Worm (Caenorhabditis elegans): ENCODE measurements around the gene mps-4.
A peak's percentile ranks its signal among the peaks of the same experiment; 100 is the strongest.

Gene mps-4

DNA sequence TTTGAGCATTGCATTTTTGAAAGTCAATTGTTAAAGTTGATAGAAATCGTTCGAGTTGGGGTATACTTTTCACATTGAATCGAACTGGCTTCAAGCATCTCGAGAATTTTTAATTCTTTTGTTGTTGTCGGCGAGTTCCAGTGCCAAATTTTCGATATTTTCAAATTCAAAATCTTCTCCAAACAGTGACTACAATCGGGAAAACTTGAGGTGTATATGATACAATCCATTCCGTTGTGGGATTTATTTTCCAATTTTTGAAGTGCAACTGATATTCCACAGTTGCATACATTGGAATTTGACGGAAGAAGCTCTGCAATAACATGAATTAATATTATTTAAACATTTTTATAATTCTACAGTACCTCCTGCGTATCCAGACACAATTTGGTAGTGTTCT lies 34.2 kb upstream of the mps-4 start:
- TF ChIP-seq F16B12.6 (tag; optimal IDR thresholded peaks at IDR 0.05) (no peak), lir-3 (tag; optimal IDR thresholded peaks at IDR 0.05; ENCODE audit: poor library complexity) (no peak), grh-1 (GFP tag; IDR thresholded peaks at IDR 0.05) (no peak), nhr-11 (tag; optimal IDR thresholded peaks at IDR 0.05) (no peak), vab-15 (tag; optimal IDR thresholded peaks at IDR 0.05) (no peak), unc-98 (GFP tag; IDR thresholded peaks at IDR 0.05) (no peak), sup-37 (GFP tag; optimal IDR thresholded peaks at IDR 0.05) (no peak), jun-1 (tag; optimal IDR thresholded peaks at IDR 0.05) (no peak), ceh-8 (GFP tag; optimal IDR thresholded peaks at IDR 0.05) (no peak), swsn-7 (tag; optimal IDR thresholded peaks at IDR 0.05) (no peak), elt-2 (tag; optimal IDR thresholded peaks at IDR 0.05) (no peak), elt-3 (tag; optimal IDR thresholded peaks at IDR 0.05) (no peak), efl-3 (GFP tag; optimal IDR thresholded peaks at IDR 0.05) (no peak), sox-4 (tag; optimal IDR thresholded peaks at IDR 0.05) (no peak), blmp-1 (tag; optimal IDR thresholded peaks at IDR 0.05) (no peak), nhr-237 (tag; optimal IDR thresholded peaks at IDR 0.05) (no peak), pax-3 (tag; optimal IDR thresholded peaks at IDR 0.05) (no peak), nhr-19 (GFP tag; conservative IDR thresholded peaks at IDR 0.05) (no peak), nhr-28 (tag; optimal IDR thresholded peaks at IDR 0.05) (no peak)

DNA sequence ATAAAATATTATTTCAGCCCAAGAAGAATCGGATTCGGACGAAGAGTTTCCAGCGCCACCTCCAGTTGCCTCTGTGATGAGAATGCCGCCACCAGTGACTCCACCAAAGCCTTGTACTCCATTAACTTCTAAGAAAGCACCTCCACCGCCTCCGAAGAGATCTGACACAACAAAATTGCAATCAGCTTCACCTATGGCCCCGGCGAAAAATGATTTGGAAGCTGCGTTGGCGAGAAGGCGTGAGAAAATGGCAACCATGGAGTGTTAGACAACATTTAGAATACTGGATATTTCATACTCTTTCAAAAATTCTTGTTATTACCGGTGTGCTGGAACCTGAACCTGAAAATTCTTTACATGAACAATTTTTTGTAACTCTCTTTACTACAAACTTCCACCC lies 33.7 kb upstream of the mps-4 start:
- TF ChIP-seq nhr-47 (tag; optimal IDR thresholded peaks at IDR 0.05) (no peak), zag-1 (tag; optimal IDR thresholded peaks at IDR 0.05) (no peak), xbp-1 (tag; optimal IDR thresholded peaks at IDR 0.05) (no peak), aly-2 (tag; optimal IDR thresholded peaks at IDR 0.05) (no peak), pqm-1 (tag; optimal IDR thresholded peaks at IDR 0.05) (no peak), zip-4 (GFP tag; optimal IDR thresholded peaks at IDR 0.05) (no peak), unc-98 (GFP tag; IDR thresholded peaks at IDR 0.05) (no peak), snu-23 (GFP tag; optimal IDR thresholded peaks at IDR 0.05) (no peak), pax-3 (tag; optimal IDR thresholded peaks at IDR 0.05) (no peak), hlh-17 (GFP tag; optimal IDR thresholded peaks at IDR 0.05; ENCODE audit: borderline replicate concordance) (no peak), mdl-1 (tag; optimal IDR thresholded peaks at IDR 0.05) (no peak), ztf-11 (tag; optimal IDR thresholded peaks at IDR 0.05) (no peak), elt-3 (tag; optimal IDR thresholded peaks at IDR 0.05) (no peak), C04F5.9 (tag; optimal IDR thresholded peaks at IDR 0.05) (no peak), fos-1 (tag; optimal IDR thresholded peaks at IDR 0.05) (no peak), egl-13 (tag; optimal IDR thresholded peaks at IDR 0.05) (no peak), vab-15 (tag; optimal IDR thresholded peaks at IDR 0.05) (no peak)

DNA sequence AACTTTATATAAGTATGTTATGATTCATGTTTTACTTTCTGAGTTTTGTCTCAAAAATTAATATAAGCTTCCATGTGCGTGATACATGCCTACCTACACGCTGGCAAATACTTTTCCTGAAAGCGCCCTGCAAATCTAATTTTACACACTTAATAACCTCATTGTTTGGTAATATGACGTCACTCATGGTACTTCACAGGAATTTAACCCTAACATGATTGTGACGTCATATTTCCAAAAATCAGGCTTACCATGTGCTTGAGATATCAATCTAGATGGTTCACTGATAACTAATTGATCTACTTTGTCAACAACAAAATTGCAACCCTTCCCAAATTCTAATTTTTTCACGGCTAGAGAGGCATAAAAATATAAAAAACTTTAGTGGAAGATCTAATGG lies 31.9 kb upstream of the mps-4 start:
- TF ChIP-seq C16A3.4 (tag; optimal IDR thresholded peaks at IDR 0.05), result no peak
- no peak for TF ChIP-seq F16B12.6 (tag; optimal IDR thresholded peaks at IDR 0.05)
- no peak for TF ChIP-seq xbp-1 (tag; optimal IDR thresholded peaks at IDR 0.05)
- no peak for TF ChIP-seq zag-1 (tag; optimal IDR thresholded peaks at IDR 0.05)
- TF ChIP-seq C34B4.2 (tag; optimal IDR thresholded peaks at IDR 0.05), result no peak
- no peak for TF ChIP-seq nhr-77 (tag; optimal IDR thresholded peaks at IDR 0.05)
- no peak for TF ChIP-seq nhr-71 (tag; optimal IDR thresholded peaks at IDR 0.05)
- TF ChIP-seq isw-1 (GFP tag; IDR thresholded peaks at IDR 0.05), result no peak

ce11 chrIII:8300860-8301396 lies 29.4 kb upstream of the mps-4 start:
- TF ChIP-seq pqm-1 (tag; optimal IDR thresholded peaks at IDR 0.05), result no peak
- no peak for TF ChIP-seq pag-3 (tag; optimal IDR thresholded peaks at IDR 0.05; ENCODE audit: borderline replicate concordance, insufficient read depth)
- no peak for TF ChIP-seq skn-1 (tag; optimal IDR thresholded peaks at IDR 0.05)
- no peak for TF ChIP-seq mab-9 (GFP tag; IDR thresholded peaks at IDR 0.05)
- TF ChIP-seq nhr-12 (tag; optimal IDR thresholded peaks at IDR 0.05), result no peak
- peak; percentile 63 for TF ChIP-seq dsc-1 (tag; optimal IDR thresholded peaks at IDR 0.05)

All from whole organism, L1 larva.